Fruit fly (Drosophila melanogaster) whole organism, wandering third instar larva: ENCODE measurements around the gene CG42557.

Source experiments
- HLH106 ChIP-seq: fragments of 200-800 bp; optimal IDR thresholded peaks from 3 replicates; lab custom pipeline; 2019; ENCODE audit warnings: missing biosample characterization, mild to moderate bottlenecking, missing genetic modification characterization, moderate library complexity
- Jra ChIP-seq: sonication (Bioruptor generic); optimal IDR thresholded peaks from 2 replicates; lab custom pipeline; 2016; ENCODE audit warnings: missing biosample characterization, missing genetic modification characterization
- OdsH ChIP-seq: fragments of 200-800 bp; sonication (Bioruptor generic); optimal IDR thresholded peaks from 2 replicates; lab custom pipeline; 2016; ENCODE audit warnings: missing biosample characterization, mild to moderate bottlenecking, missing genetic modification characterization
- dl ChIP-seq, 2 experiments: fragments of 175-275, 200-275 bp in 1 of 2; fragments of 200-275 bp in 1 of 2; sonication (Bioruptor generic); optimal IDR thresholded peaks; lab custom pipeline; 2018; ENCODE audit warnings: mild to moderate bottlenecking in 2 of 2, missing biosample characterization in 2 of 2, missing genetic modification characterization in 2 of 2, moderate library complexity in 2 of 2; ENCODE audit not compliant: partially characterized antibody in 2 of 2, insufficient read depth in 1 of 2
- foxo ChIP-seq, 2 experiments: fragments of 200-800 bp; sonication (Bioruptor generic); optimal IDR thresholded peaks; 2 replicates in 1 of 2; 3 replicates in 1 of 2; lab custom pipeline; 2016 to 2017; ENCODE audit warnings: missing biosample characterization in 2 of 2, missing genetic modification characterization in 2 of 2
- h ChIP-seq: fragments of 200-800 bp; sonication (Bioruptor generic); optimal IDR thresholded peaks from 3 replicates; lab custom pipeline; 2016; ENCODE audit warnings: missing biosample characterization, mild to moderate bottlenecking, missing genetic modification characterization
- lola ChIP-seq: fragments of >200 bp; optimal IDR thresholded peaks from 2 replicates; lab custom pipeline; 2017; ENCODE audit warnings: missing biosample characterization, missing genetic modification characterization
- pan ChIP-seq: fragments of >200 bp; optimal IDR thresholded peaks from 2 replicates; lab custom pipeline; 2017
- psq ChIP-seq: fragments of 200-800 bp; sonication (Bioruptor generic); optimal IDR thresholded peaks from 3 replicates; lab custom pipeline; 2017; ENCODE audit warnings: missing biosample characterization, mild to moderate bottlenecking, missing genetic modification characterization, moderate library complexity
- usp ChIP-seq: fragments of >200 bp; optimal IDR thresholded peaks from 2 replicates; lab custom pipeline; 2017; ENCODE audit warnings: missing biosample characterization, missing genetic modification characterization

- no peak for TF ChIP-seq lola (GFP tag; lab: Kevin White, UChicago)
- no peak for TF ChIP-seq psq
- TF ChIP-seq foxo (GFP tag; optimal IDR thresholded peaks at IDR 0.05; lab: Kevin White, UChicago) = peak in 1 of 2 experiments; percentile 40
- TF ChIP-seq usp (GFP tag; lab: Kevin White, UChicago) = no peak
- peak; percentile 46 for TF ChIP-seq h (GFP tag; lab: Kevin White, UChicago)
- no peak for TF ChIP-seq Jra (GFP tag; lab: Kevin White, UChicago)
- TF ChIP-seq dl (GFP tag; optimal IDR thresholded peaks at IDR 0.05; lab: Kevin White, UChicago; ENCODE audit: insufficient read depth in 1 of 2, partially characterized antibody in 2 of 2) = no peak
- TF ChIP-seq OdsH (GFP tag; lab: Kevin White, UChicago) = peak; percentile 24
- TF ChIP-seq pan (lab: Kevin White, UChicago) = no peak
- TF ChIP-seq HLH106 (tag; lab: Kevin White, UChicago) = peak; percentile 49
Measured at dm6 chr3R:29978595-29978994, 45.5 kb downstream of the CG42557 start.
